Fruit fly (Drosophila melanogaster) S2 (cell line): ENCODE data around the gene Lrr47.

ENCODE experiments used
- CG8478 ChIP-seq: fragments of >200 bp; optimal IDR thresholded peaks from 2 replicates; lab custom pipeline; 2018
- CTCF ChIP-seq, 2 experiments: fragments of >200 bp; optimal IDR thresholded peaks; 2 replicates each; lab custom pipeline; 2018

Gene Lrr47

DNA sequence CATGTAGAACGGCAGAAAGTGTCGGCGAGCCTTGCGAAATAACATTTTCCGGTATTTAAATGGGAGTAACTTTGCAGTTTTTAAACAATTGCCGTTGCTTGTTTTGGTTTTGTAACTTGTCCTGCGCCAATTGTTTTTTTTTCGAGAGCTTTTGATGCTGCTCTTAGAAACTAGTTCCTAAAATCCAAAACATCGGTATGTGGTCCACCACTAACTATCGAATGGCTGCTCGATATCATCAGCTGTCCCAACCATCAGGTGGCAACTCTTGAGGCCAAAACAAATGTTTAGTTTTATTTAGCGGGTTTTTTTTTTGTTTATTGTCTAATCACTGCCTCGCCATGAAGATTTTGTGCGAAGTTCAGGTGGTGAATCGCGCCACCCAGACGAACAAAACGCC, at the start of gene Lrr47, which contains the start of gene Fatp1:
Gene Lrr47 (plus strand): TSS at position 251 of the 400 bp plus-strand sequence.
Gene Fatp1 (minus strand): TSS at position 134 of the 400 bp plus-strand sequence.
- peak; percentile 13 to 15 for TF ChIP-seq CTCF (optimal IDR thresholded peaks at IDR 0.05; lab: Kevin White, UChicago)
- TF ChIP-seq CG8478 (lab: Kevin White, UChicago), result no peak

DNA sequence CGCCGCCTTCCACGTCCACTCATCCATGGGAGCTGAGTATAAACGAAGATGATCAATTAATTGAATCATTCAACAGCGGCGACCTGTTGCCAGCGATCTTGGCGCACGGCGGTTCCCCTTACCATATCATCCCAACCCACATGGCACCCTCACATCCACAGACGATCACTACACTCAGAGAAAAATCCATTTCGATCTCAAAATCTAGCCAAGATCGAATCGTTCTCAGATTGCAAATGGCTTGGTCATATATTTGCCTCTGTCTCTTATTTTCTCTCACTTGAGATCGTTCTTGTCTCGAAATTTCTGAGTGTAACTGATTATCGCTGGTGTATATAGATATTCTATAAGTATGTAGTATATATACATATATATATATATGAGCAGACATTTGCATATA, 48.7 kb upstream of the Lrr47 start:
- TF ChIP-seq CG8478 (lab: Kevin White, UChicago) (no peak), CTCF (optimal IDR thresholded peaks at IDR 0.05; lab: Kevin White, UChicago) (no peak)

DNA sequence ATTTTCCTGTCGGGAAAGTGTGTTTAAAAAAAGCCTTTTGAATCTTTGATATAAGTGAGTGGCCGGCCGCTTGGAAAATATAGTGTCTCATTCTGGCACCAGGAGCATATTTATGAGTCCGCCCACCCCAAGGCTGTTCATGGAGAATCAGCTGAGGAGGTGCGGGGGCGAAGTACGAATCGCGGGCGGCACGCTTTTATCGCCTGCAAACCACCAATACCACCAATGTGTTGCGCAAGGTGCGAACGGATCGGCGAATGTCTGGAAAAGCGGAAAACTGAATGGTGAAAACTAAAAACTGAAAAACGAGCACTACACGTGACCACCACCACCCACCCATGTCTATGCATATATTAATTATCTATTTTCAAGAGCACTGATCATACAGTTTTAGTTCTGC, 48.2 kb upstream of the Lrr47 start:
- TF ChIP-seq CG8478 (lab: Kevin White, UChicago) (no peak), CTCF (optimal IDR thresholded peaks at IDR 0.05; lab: Kevin White, UChicago) (no peak)

DNA sequence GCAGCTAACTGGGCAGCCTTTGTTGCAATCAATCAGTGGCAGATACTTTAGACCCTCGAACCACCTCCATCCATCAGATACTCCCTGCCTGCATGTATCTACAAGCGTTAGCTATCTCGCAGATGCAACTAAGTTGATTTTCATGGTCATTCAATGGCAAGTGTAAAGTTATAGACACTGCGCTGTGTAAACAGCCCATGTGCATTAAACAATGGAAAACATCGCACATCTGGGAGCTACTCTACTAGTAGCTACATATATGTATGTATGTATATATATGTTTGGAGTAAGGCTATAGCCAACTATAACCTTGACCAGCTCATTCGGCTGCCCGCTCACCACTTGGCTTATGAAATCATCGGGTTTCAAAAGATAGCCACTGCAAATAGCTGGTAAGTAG, 46.9 kb upstream of the Lrr47 start:
- TF ChIP-seq CTCF (optimal IDR thresholded peaks at IDR 0.05; lab: Kevin White, UChicago) (no peak), CG8478 (lab: Kevin White, UChicago) (no peak)

DNA sequence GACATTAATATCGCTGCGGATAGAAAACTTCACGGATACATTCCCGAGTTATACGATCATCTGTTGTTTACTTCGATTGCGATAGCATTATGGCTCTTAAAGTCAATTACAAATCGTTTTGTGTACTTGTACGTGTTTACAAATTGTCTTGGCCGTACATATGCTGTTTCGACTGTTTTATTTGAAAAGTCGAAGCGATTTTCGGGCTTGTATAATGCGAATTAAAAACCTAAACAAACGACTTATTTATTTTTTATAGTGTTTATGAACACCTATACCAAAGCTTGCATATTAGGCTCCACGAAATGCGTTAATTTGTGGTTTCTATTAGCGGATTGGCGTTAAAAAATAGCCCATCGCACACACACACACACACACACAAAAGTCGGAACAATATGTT, 44.9 kb upstream of the Lrr47 start:
- TF ChIP-seq CTCF (optimal IDR thresholded peaks at IDR 0.05; lab: Kevin White, UChicago) (no peak), CG8478 (lab: Kevin White, UChicago) (no peak)

DNA sequence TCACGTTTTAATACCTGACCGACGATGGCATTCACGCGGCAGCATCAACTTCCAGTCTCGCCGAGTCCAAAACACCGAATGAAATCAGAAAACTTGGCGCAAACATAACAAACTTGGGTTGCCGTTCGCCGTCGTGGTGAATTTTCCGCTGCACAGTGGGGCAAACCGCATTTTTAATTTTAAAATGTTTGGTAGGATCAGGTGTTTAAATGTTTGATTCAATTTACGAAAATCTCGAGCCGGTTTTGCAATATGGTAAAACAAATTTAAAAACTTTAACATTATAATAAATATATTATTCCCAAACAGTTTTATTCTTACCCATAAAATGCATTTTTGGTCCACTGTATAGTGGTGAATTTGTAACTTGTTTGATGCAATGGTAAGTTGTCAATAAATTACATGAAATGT, 42.9 kb upstream of the Lrr47 start, which contains the start of gene RluA-1:
Gene RluA-1 (minus strand): TSS at position 82 of the 411 bp plus-strand sequence.
- no peak for TF ChIP-seq CTCF (optimal IDR thresholded peaks at IDR 0.05; lab: Kevin White, UChicago)
- TF ChIP-seq CG8478 (lab: Kevin White, UChicago), result no peak

DNA sequence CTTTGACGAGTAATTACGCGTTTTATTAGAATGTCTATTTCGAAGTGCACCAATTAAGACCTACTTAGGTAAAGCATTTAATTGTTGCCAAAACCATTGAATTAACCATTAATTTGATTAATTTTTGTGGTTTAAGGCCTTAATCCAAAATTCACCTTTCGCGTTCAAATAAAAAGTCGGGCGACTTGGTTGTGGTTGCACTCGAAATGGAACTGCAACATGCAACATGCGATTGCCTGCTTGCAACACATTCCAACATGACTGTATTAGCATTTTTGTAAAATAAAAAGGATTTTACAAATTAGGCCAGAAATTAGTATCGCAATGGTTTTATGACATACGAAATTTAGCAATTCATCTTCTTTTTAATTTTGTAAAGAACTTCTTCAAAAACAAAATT, 42.3 kb upstream of the Lrr47 start:
- TF ChIP-seq CTCF (optimal IDR thresholded peaks at IDR 0.05; lab: Kevin White, UChicago) (no peak), CG8478 (lab: Kevin White, UChicago) (no peak)

DNA sequence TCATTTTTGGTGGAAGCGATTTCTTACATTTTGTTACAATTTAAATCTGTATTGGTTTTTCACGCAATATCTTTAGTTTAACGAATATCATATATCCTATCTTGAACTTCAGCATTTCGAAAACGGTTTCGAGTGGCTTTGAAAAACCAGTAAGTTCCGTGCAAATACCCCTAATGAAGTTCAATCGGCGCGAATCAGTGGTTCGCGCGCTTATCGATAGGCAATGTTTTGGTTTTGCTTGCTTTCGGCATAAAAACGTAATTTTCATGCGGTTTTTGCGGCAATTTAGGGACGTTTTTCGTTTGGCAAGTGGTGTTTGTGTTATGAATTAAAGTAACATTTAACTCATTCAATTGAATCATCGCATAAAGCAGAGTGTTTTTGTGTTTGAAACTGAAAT, 40.3 kb upstream of the Lrr47 start, which contains the start of gene RluA-2:
Gene RluA-2 (plus strand): TSS at position 195 of the 400 bp plus-strand sequence.
- TF ChIP-seq CG8478 (lab: Kevin White, UChicago), result no peak
- no peak for TF ChIP-seq CTCF (optimal IDR thresholded peaks at IDR 0.05; lab: Kevin White, UChicago)

DNA sequence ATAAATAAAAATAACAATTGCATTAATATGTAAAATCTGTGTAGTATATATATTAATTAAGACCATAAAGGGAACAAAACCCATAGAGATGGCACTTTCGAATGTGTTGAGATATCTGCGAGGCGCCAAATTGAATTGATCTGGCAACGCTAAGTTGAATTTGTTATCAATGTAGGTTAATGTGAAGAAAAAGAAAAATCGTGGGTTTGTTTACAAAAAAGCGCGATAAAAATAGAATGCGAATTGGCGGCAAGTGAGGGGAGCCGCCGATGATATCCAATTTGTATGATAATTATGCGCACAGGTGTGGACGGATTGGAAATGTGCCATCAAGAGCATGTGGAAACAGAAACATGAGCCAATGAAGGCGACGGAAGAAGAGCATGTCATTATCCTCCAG, 37.3 kb upstream of the Lrr47 start:
- no peak for TF ChIP-seq CTCF (optimal IDR thresholded peaks at IDR 0.05; lab: Kevin White, UChicago)
- TF ChIP-seq CG8478 (lab: Kevin White, UChicago), result no peak

DNA sequence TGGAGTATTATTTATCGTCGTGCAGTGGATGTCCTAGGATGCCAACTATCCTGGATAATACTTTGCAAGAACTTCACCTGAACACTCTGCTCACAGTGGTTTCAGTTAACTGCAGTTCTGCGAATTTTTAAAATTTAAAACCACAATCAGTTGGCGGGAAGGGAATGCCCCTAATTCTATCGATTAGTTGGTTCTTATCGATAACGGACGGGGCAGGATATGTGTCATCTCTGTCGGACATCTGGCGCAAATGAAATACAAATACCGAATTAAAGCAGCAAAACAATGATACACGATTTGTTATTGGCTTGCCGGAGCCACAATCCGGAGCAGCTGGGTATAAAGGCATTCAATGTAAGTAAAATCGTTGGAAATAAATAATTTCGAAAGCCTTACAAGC, 34.1 kb upstream of the Lrr47 start, which contains the start of gene Grip75:
Gene Grip75 (plus strand): TSS at position 223 of the 400 bp plus-strand sequence.
- TF ChIP-seq CG8478 (lab: Kevin White, UChicago), result no peak
- no peak for TF ChIP-seq CTCF (optimal IDR thresholded peaks at IDR 0.05; lab: Kevin White, UChicago)

DNA sequence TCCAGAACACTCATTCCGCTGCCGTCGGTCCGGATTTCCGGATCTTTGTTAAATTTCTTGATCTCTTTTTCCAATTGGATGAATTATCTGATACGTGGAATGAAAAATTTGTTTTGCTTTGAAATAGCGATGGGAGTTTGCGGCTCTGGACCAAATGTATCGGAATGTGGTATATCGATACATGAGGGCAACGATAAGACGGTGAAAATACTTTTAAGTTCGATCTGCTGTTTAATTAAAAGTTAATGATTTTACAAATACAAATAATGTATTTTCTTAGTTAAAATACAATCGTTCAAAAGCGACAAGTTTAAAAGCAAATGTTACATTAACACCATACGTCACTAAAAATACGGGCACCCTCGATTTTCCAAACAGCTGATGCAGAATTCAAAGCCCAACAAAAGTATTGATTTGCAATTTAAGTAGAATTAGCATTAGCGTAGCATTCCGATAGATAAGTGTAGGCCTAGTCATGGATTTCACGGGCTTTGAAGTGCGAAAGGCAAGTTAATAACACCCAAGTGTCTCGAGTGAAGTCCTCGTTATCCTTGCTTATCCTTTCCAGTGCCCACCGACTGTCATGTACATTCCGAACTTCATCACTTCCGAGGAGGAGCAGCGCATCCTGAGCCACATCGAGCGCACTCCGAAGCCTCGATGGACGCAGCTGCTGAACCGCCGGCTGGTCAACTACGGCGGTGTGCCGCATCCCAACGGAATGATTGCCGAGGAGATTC, 28.5 kb upstream of the Lrr47 start, which contains the start of the genes Cog4 and CG6144:
Gene Cog4 (minus strand): TSS at position 139 of the 740 bp plus-strand sequence.
Gene CG6144 (plus strand): TSS at position 211 of the 740 bp plus-strand sequence.
- TF ChIP-seq CTCF (optimal IDR thresholded peaks at IDR 0.05; lab: Kevin White, UChicago) (no peak), CG8478 (lab: Kevin White, UChicago) (no peak)

DNA sequence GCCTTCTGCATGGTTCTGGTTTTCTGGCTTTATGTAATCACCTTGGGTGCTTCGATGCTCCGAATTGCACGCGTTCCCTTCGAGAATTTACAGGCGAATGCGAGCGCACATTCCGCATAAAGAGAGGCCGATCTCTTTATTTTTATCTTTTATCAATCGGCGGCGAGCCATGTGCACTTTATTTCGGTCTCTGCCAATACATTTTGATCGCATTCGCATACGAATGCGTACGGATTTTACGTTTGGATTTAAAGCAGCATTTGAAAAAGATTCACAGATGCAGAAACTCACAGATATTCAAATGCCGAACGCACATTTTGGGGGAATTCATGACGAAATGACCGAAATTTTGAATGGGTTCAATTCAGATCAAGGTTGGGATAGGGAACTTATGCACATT, 25.8 kb upstream of the Lrr47 start, which contains the start of gene CG13144:
Gene CG13144 (minus strand): TSS at position 101 of the 400 bp plus-strand sequence.
- TF ChIP-seq CG8478 (lab: Kevin White, UChicago) (no peak), CTCF (optimal IDR thresholded peaks at IDR 0.05; lab: Kevin White, UChicago) (no peak)

DNA sequence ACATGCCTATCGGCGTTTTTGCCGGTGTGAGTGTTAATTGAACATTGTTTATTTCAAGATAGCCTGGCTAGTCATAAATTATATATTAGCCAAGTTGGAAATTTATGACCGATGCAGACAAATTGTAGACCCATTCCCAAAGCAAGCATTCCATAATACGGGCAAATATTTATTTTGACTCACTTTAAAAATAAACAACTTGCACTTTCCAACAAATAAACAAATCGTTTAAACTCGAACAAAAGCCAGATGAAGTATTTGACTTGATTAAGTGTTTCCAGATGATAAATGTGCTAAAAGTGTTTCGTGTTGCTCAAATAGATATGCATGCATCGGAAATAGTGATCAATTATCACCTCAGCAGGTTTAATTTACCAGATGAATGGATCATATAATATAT, 21.6 kb upstream of the Lrr47 start:
- TF ChIP-seq CG8478 (lab: Kevin White, UChicago) (no peak), CTCF (optimal IDR thresholded peaks at IDR 0.05; lab: Kevin White, UChicago) (no peak)

DNA sequence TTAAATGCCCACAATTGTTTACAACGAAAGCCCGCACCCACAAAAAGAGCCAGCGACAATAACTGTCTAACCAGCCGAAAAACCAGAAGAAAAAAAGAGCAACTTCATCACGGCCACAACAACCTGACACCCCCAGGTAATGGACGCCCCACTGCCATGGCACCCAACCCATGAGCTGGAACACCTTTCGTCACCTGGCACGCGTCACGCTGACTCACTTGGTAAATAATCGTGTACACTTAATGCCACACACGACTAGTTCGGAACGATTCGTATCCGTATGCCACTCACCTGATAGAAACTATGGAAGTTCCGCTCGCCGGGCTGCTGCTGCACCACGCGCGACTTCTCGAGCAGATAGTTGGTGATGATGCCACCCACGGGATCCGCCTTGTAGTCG, 20.8 kb upstream of the Lrr47 start:
- TF ChIP-seq CTCF (optimal IDR thresholded peaks at IDR 0.05; lab: Kevin White, UChicago), result no peak
- TF ChIP-seq CG8478 (lab: Kevin White, UChicago), result no peak

DNA sequence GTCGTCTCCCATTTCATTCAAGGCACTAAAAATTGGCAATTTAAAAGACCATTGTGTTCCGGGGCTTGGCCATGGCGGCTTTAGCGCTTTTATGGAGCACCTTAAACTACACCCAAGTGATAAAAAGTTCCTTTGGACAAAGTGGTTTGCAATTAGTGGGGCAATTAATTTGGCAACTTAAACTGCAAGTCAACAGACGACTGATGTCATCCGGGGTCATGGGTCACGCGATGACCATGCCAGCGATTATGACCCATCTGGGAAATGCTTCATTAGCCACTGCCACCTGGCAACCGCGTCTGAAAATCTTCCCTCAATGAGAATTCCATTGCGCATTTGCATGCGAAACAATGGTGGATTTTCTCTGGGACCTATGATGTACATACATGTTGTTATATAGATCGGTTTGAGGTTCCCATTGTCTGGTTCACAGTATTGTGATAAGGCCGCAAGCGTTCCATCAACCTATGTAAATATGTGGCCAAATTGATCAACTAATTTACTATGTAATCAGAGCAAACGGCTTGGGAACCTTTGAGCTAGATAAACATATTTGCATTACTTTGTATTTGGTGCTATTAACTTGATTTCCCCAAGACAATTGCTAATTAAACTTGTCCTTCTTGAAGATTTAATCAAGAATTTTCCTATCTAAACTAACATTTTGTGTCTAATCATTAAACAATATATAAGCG, 19.9 kb upstream of the Lrr47 start:
- TF ChIP-seq CG8478 (lab: Kevin White, UChicago) (no peak), CTCF (optimal IDR thresholded peaks at IDR 0.05; lab: Kevin White, UChicago) (no peak)
